ENCODE assay signal across 5 worm cellular contexts in the genomic region with DNA sequence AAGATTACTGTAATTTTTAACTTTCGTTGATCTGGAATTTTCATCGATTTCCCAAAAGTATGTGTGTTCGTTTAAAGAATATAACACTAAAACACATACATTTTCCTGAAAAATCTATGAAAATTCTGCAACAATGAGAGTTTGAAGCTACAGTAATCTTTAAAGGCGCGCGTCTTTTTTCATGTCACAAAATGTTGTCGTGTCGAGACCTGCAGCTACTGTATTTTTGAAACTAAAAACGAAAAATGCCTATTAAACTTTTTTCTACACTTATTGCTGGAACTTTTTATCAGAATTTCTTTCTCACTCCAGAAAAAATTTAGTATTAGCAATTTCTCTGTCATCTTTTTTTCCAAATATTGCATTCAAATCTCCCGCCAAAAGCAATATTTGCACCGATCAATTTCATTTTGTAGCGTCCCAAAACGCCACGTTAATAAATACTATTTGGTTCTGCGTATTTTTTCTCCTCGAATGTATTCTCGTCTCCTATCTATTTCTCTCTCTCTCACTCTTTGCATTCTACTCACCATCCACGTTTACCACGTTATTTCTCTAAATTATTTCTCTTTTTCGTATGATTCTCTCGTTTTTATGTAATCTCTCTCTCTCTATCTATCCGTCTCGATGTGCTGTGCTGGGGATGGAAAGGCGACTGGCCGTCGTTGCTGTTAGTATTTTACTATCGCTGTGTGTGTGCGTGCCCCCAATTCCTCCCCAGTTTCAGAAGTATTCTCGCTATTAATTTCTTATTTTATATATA.
A peak's percentile ranks its signal among the peaks of the same experiment; 100 is the strongest.
TF ChIP-seq lines count a peak whose summit lies in the region.

A gene (plus strand): TSS at position 658 of the 763 bp plus-strand sequence.

TF ChIP-seq in whole organism, L1 larva, 84 proteins besides CTCF, POLR2A, EP300 and RAD21 (continued from another document):
- TF ChIP-seq ets-5 (GFP tag; IDR thresholded peaks at IDR 0.05; lab: Robert Waterston, UW) (no peak), blmp-1 (tag; optimal IDR thresholded peaks at IDR 0.05; lab: Kevin White, UChicago) (peak; percentile 43), grh-1 (GFP tag; IDR thresholded peaks at IDR 0.05; lab: Robert Waterston, UW) (no peak), nhr-11 (tag; optimal IDR thresholded peaks at IDR 0.05; lab: Kevin White, UChicago) (no peak), dpl-1 (GFP tag; optimal IDR thresholded peaks at IDR 0.05; lab: Kevin White, UChicago) (peak; percentile 31 to 52 (median 36)), lin-15B (tag; optimal IDR thresholded peaks at IDR 0.05; lab: Kevin White, UChicago) (no peak), tlp-1 (tag; optimal IDR thresholded peaks at IDR 0.05; lab: Kevin White, UChicago) (no peak), nhr-28 (tag; optimal IDR thresholded peaks at IDR 0.05; lab: Kevin White, UChicago) (no peak), lin-14 (GFP tag; optimal IDR thresholded peaks at IDR 0.05; lab: Kevin White, UChicago) (peak; percentile 77), fos-1 (tag; optimal IDR thresholded peaks at IDR 0.05; lab: Kevin White, UChicago) (peak; percentile 9), tbx-2 (tag; optimal IDR thresholded peaks at IDR 0.05; lab: Kevin White, UChicago) (peak; percentile 44), swsn-7 (tag; optimal IDR thresholded peaks at IDR 0.05; lab: Kevin White, UChicago) (peak; percentile 76), mep-1 (tag; optimal IDR thresholded peaks at IDR 0.05; lab: Kevin White, UChicago) (peak; percentile 81), hlh-4 (tag; optimal IDR thresholded peaks at IDR 0.05; lab: Kevin White, UChicago) (no peak), mef-2 (tag; optimal IDR thresholded peaks at IDR 0.05; lab: Kevin White, UChicago) (peak; percentile 17), xbp-1 (tag; optimal IDR thresholded peaks at IDR 0.05; lab: Kevin White, UChicago) (peak; percentile 46), lin-35 (GFP tag; optimal IDR thresholded peaks at IDR 0.05; lab: Kevin White, UChicago) (peak; percentile 51 to 66), lsy-2 (tag; optimal IDR thresholded peaks at IDR 0.05; lab: Kevin White, UChicago) (peak; percentile 62 to 73)
TF ChIP-seq in whole organism, L1 larva: peak in this region for 27.

TF ChIP-seq in whole organism, L2 larva, 48 proteins besides CTCF, POLR2A, EP300 and RAD21 (continued from another document):
- TF ChIP-seq nhr-77 (tag; optimal IDR thresholded peaks at IDR 0.05; lab: Kevin White, UChicago): no peak
- no peak for TF ChIP-seq ZK546.5 (tag; optimal IDR thresholded peaks at IDR 0.05; lab: Kevin White, UChicago)
- peak in 1 of 2 experiments; percentile 62 for TF ChIP-seq lsy-2 (tag; optimal IDR thresholded peaks at IDR 0.05; lab: Kevin White, UChicago)
- no peak for TF ChIP-seq ztf-11 (tag; optimal IDR thresholded peaks at IDR 0.05; lab: Kevin White, UChicago)
- TF ChIP-seq peb-1 (tag; optimal IDR thresholded peaks at IDR 0.05; lab: Kevin White, UChicago): no peak
- TF ChIP-seq C34F6.9 (tag; optimal IDR thresholded peaks at IDR 0.05; lab: Kevin White, UChicago): peak; percentile 90
- no peak for TF ChIP-seq Y55F3AM.14 (GFP tag; optimal IDR thresholded peaks at IDR 0.05; lab: Kevin White, UChicago)
- no peak for TF ChIP-seq R02D3.7 (tag; optimal IDR thresholded peaks at IDR 0.05; lab: Kevin White, UChicago)
- peak; percentile 86 for TF ChIP-seq crh-2 (tag; optimal IDR thresholded peaks at IDR 0.05; lab: Kevin White, UChicago)
- peak; percentile 32 for TF ChIP-seq fos-1 (tag; optimal IDR thresholded peaks at IDR 0.05; lab: Kevin White, UChicago)
- no peak for TF ChIP-seq ceh-16 (tag; optimal IDR thresholded peaks at IDR 0.05; lab: Kevin White, UChicago)
- no peak for TF ChIP-seq sem-4 (tag; optimal IDR thresholded peaks at IDR 0.05; lab: Kevin White, UChicago)

TF ChIP-seq in whole organism, L3 larva, 47 proteins besides CTCF, POLR2A, EP300 and RAD21 (continued from another document):
- TF ChIP-seq hmg-11 (tag; optimal IDR thresholded peaks at IDR 0.05; lab: Kevin White, UChicago) (peak; percentile 73), aly-2 (tag; optimal IDR thresholded peaks at IDR 0.05; lab: Kevin White, UChicago) (no peak), elt-1 (tag; optimal IDR thresholded peaks at IDR 0.05; lab: Kevin White, UChicago) (no peak), jun-1 (tag; optimal IDR thresholded peaks at IDR 0.05; lab: Kevin White, UChicago) (no peak), snpc-4 (tag; optimal IDR thresholded peaks at IDR 0.05; lab: Kevin White, UChicago) (peak; percentile 42), nhr-67 (tag; optimal IDR thresholded peaks at IDR 0.05; lab: Kevin White, UChicago) (no peak), zag-1 (tag; optimal IDR thresholded peaks at IDR 0.05; lab: Kevin White, UChicago) (no peak)

TF ChIP-seq in whole organism, L4 larva, 104 proteins besides CTCF, POLR2A, EP300 and RAD21 (continued from another document and continues in another):
- TF ChIP-seq F26F4.8 (GFP tag; conservative IDR thresholded peaks at IDR 0.05; lab: Robert Waterston, UW) (no peak), fos-1 (tag; optimal IDR thresholded peaks at IDR 0.05; lab: Kevin White, UChicago) (no peak), unc-39 (tag; optimal IDR thresholded peaks at IDR 0.05; lab: Kevin White, UChicago) (no peak), F37D6.2 (tag; optimal IDR thresholded peaks at IDR 0.05; lab: Kevin White, UChicago) (no peak), egl-43 (GFP tag; IDR thresholded peaks at IDR 0.05; lab: Robert Waterston, UW) (no peak), cey-2 (tag; optimal IDR thresholded peaks at IDR 0.05; lab: Kevin White, UChicago; ENCODE audit: borderline replicate concordance, insufficient read depth) (no peak), pqm-1 (tag; optimal IDR thresholded peaks at IDR 0.05; lab: Kevin White, UChicago) (peak; percentile 18), spr-3 (GFP tag; optimal IDR thresholded peaks at IDR 0.05; lab: Kevin White, UChicago) (no peak), dpl-1 (GFP tag; optimal IDR thresholded peaks at IDR 0.05; lab: Kevin White, UChicago) (peak; percentile 41), lin-29 (GFP tag; IDR thresholded peaks at IDR 0.05; lab: Robert Waterston, UW) (no peak), nhr-11 (tag; optimal IDR thresholded peaks at IDR 0.05; lab: Kevin White, UChicago) (no peak), ceh-20 (GFP tag; IDR thresholded peaks at IDR 0.05; lab: Robert Waterston, UW) (no peak), zip-2 (tag; optimal IDR thresholded peaks at IDR 0.05; lab: Kevin White, UChicago) (no peak), mdt-29 (GFP tag; IDR thresholded peaks at IDR 0.05; lab: Robert Waterston, UW) (no peak), mep-1 (tag; optimal IDR thresholded peaks at IDR 0.05; lab: Kevin White, UChicago) (peak; percentile 47), R02D3.7 (tag; optimal IDR thresholded peaks at IDR 0.05; lab: Kevin White, UChicago) (no peak), zfp-3 (GFP tag; conservative IDR thresholded peaks at IDR 0.05; lab: Robert Waterston, UW) (no peak), lir-3 (tag; optimal IDR thresholded peaks at IDR 0.05; lab: Kevin White, UChicago) (no peak), Y75B8A.6 (GFP tag; IDR thresholded peaks at IDR 0.05; lab: Robert Waterston, UW) (no peak), nhr-6 (tag; optimal IDR thresholded peaks at IDR 0.05; lab: Kevin White, UChicago) (peak; percentile 26), nhr-41 (GFP tag; IDR thresholded peaks at IDR 0.05; lab: Robert Waterston, UW) (no peak), php-3 (GFP tag; IDR thresholded peaks at IDR 0.05; lab: Robert Waterston, UW) (no peak), daf-16 (GFP tag; optimal IDR thresholded peaks at IDR 0.05; lab: Kevin White, UChicago) (no peak), daf-16 (tag; optimal IDR thresholded peaks at IDR 0.05; lab: Kevin White, UChicago) (peak; percentile 14), vab-7 (GFP tag; IDR thresholded peaks at IDR 0.05; lab: Robert Waterston, UW) (no peak), snpc-1.2 (GFP tag; IDR thresholded peaks at IDR 0.05; lab: Robert Waterston, UW) (0 out of 2 replicates have a peak, but pooled peaks have one; percentile 21), unc-62 (GFP tag; optimal IDR thresholded peaks at IDR 0.05 in 1 of 2; lab: Kevin White, UChicago) (peak in 1 of 2 experiments; percentile 98), unc-62 (tag; optimal IDR thresholded peaks at IDR 0.05; lab: Kevin White, UChicago) (no peak), set-16 (GFP tag; IDR thresholded peaks at IDR 0.05; lab: Robert Waterston, UW) (no peak), dmd-8 (GFP tag; IDR thresholded peaks at IDR 0.05; lab: Robert Waterston, UW) (no peak), lsy-2 (tag; optimal IDR thresholded peaks at IDR 0.05; lab: Kevin White, UChicago) (peak in 1 of 2 experiments; percentile 60), spr-1 (tag; optimal IDR thresholded peaks at IDR 0.05; lab: Kevin White, UChicago) (no peak), ces-1 (GFP tag; optimal IDR thresholded peaks at IDR 0.05; lab: Kevin White, UChicago) (no peak), skn-1 (tag; optimal IDR thresholded peaks at IDR 0.05; lab: Kevin White, UChicago) (no peak), zag-1 (tag; optimal IDR thresholded peaks at IDR 0.05; lab: Kevin White, UChicago) (no peak), lin-1 (GFP tag; IDR thresholded peaks at IDR 0.05; lab: Robert Waterston, UW) (no peak), duxl-1 (tag; optimal IDR thresholded peaks at IDR 0.05; lab: Kevin White, UChicago; ENCODE audit: poor library complexity) (no peak), dmd-6 (GFP tag; IDR thresholded peaks at IDR 0.05; lab: Robert Waterston, UW) (peak; percentile 23; the same call in 1 of the 2 replicates), mes-2 (tag; optimal IDR thresholded peaks at IDR 0.05; lab: Kevin White, UChicago; ENCODE audit: poor library complexity, severe bottlenecking) (peak; percentile 31), lin-39 (tag; optimal IDR thresholded peaks at IDR 0.05; lab: Kevin White, UChicago) (no peak), mxl-2 (GFP tag; conservative IDR thresholded peaks at IDR 0.05; lab: Robert Waterston, UW) (no peak), madf-9 (GFP tag; conservative IDR thresholded peaks at IDR 0.05; lab: Robert Waterston, UW) (no peak), F49E8.2 (tag; optimal IDR thresholded peaks at IDR 0.05; lab: Kevin White, UChicago; ENCODE audit: borderline replicate concordance) (no peak), T20F7.1 (GFP tag; optimal IDR thresholded peaks at IDR 0.05; lab: Kevin White, UChicago) (no peak), ZK337.2 (GFP tag; IDR thresholded peaks at IDR 0.05; lab: Robert Waterston, UW) (no peak)

TF ChIP-seq in whole organism, young adult, 124 proteins besides CTCF, POLR2A, EP300 and RAD21 (continued from another document):
- TF ChIP-seq tlf-1 (GFP tag; optimal IDR thresholded peaks at IDR 0.05; lab: Kevin White, UChicago): no peak
- no peak for TF ChIP-seq ztf-18 (tag; optimal IDR thresholded peaks at IDR 0.05; lab: Kevin White, UChicago)
- no peak for TF ChIP-seq T26A5.8 (tag; optimal IDR thresholded peaks at IDR 0.05; lab: Kevin White, UChicago)
- TF ChIP-seq hmg-20 (GFP tag; IDR thresholded peaks at IDR 0.05; lab: Robert Waterston, UW): no peak
TF ChIP-seq in whole organism, young adult: peak in this region for 14.
